Worm (Caenorhabditis elegans) whole organism, young adult: ENCODE results near the gene C36E6.8.

ENCODE experiments used
- B0261.1 ChIP-seq: sonication (generic microtip); optimal IDR thresholded peaks from 2 replicates; lab custom pipeline; 2016; ENCODE audit warnings: mild to moderate bottlenecking, missing genetic modification characterization, moderate library complexity, missing compliant biosample characterization
- D2030.7 ChIP-seq: fragments of 200-800 bp; sonication (Bioruptor generic); IDR thresholded peaks from 2 replicates; pipeline ENCODE4 v1.3.6; 2022; ENCODE audit warnings: missing genetic modification reagents, missing genetic modification characterization, missing compliant biosample characterization
- F23B12.7 ChIP-seq: sonication (generic microtip); optimal IDR thresholded peaks from 2 replicates; lab custom pipeline; 2017; ENCODE audit warnings: missing genetic modification characterization, mild to moderate bottlenecking, missing compliant biosample characterization, antibody characterized with exemption, moderate library complexity; ENCODE audit not compliant: insufficient read depth
- F37B4.10 ChIP-seq: fragments of 200-800 bp; sonication (Bioruptor generic); IDR thresholded peaks from 2 replicates; pipeline ENCODE4 v1.3.6; 2022; ENCODE audit warnings: missing genetic modification characterization, missing compliant biosample characterization
- K11D2.4 ChIP-seq: fragments of 200-800 bp; sonication (Bioruptor generic); IDR thresholded peaks from 2 replicates; pipeline ENCODE4 v1.3.6; 2022; ENCODE audit warnings: missing genetic modification reagents, missing genetic modification characterization, missing compliant biosample characterization
- K12H6.12 ChIP-seq: fragments of 200-800 bp; sonication (Bioruptor generic); optimal IDR thresholded peaks from 2 replicates; lab custom pipeline; 2018; ENCODE audit warnings: mild to moderate bottlenecking, missing genetic modification characterization, missing compliant biosample characterization
- Y67H2A.10 ChIP-seq: fragments of 200-800 bp; sonication (Bioruptor generic); conservative IDR thresholded peaks from 2 replicates; pipeline ENCODE4 v1.3.6; 2022; ENCODE audit warnings: missing genetic modification reagents, missing genetic modification characterization, missing compliant biosample characterization
- ama-1 ChIP-seq, 3 experiments: fragments of 150-350 bp in 1 of 3; sonication (generic microtip) in 2 of 3; optimal IDR thresholded peaks; 2 replicates each; lab custom pipeline; 2014 to 2018; ENCODE audit warnings: missing biosample characterization in 2 of 3, missing genetic modification characterization in 2 of 3, missing genetic modification reagents in 2 of 3
- aptf-2 ChIP-seq: fragments of 200-800 bp; sonication (Bioruptor generic); conservative IDR thresholded peaks from 2 replicates; pipeline ENCODE4 v1.3.6; 2022; ENCODE audit warnings: missing genetic modification reagents, missing genetic modification characterization, missing compliant biosample characterization
- aptf-3 ChIP-seq: fragments of 200-800 bp; sonication (Bioruptor generic); IDR thresholded peaks from 2 replicates; pipeline ENCODE4 v1.3.6; 2022; ENCODE audit warnings: missing genetic modification characterization, missing compliant biosample characterization
- attf-5 ChIP-seq: fragments of 200-800 bp; sonication (Bioruptor generic); optimal IDR thresholded peaks from 2 replicates; lab custom pipeline; 2018; ENCODE audit warnings: mild to moderate bottlenecking, missing genetic modification characterization, missing compliant biosample characterization
- bed-1 ChIP-seq: fragments of 200-800 bp; sonication (Bioruptor generic); IDR thresholded peaks from 2 replicates; pipeline ENCODE4 v1.3.6; 2022; ENCODE audit warnings: missing genetic modification reagents, missing genetic modification characterization, missing compliant biosample characterization
- ceh-27 ChIP-seq: fragments of 200-800 bp; sonication (Bioruptor generic); optimal IDR thresholded peaks from 2 replicates; lab custom pipeline; 2018; ENCODE audit warnings: mild to moderate bottlenecking, missing genetic modification characterization, moderate library complexity, missing compliant biosample characterization
- ceh-58 ChIP-seq: fragments of 200-800 bp; sonication (Bioruptor generic); IDR thresholded peaks from 2 replicates; pipeline ENCODE4 v1.3.6; 2022; ENCODE audit warnings: missing genetic modification characterization, missing compliant biosample characterization
- chd-7 ChIP-seq: sonication (generic microtip); optimal IDR thresholded peaks from 2 replicates; lab custom pipeline; 2016; ENCODE audit warnings: mild to moderate bottlenecking, missing genetic modification characterization, moderate library complexity, missing compliant biosample characterization
- efl-1 ChIP-seq: fragments of 150-350 bp; optimal IDR thresholded peaks from 2 replicates; lab custom pipeline; 2014; ENCODE audit warnings: missing biosample characterization, missing genetic modification reagents, missing genetic modification characterization
- egl-18 ChIP-seq: fragments of 200-800 bp; sonication (Bioruptor generic); IDR thresholded peaks from 2 replicates; pipeline ENCODE4 v1.3.6; 2022; ENCODE audit warnings: missing genetic modification reagents, missing genetic modification characterization, missing compliant biosample characterization
- egl-44 ChIP-seq: fragments of 200-800 bp; sonication (Bioruptor generic); IDR thresholded peaks from 2 replicates; pipeline ENCODE4 v1.3.6; 2022; ENCODE audit warnings: missing genetic modification reagents, missing genetic modification characterization, missing compliant biosample characterization
- egrh-3 ChIP-seq: fragments of 200-800 bp; sonication (Bioruptor generic); IDR thresholded peaks from 2 replicates; pipeline ENCODE4 v1.3.6; 2022; ENCODE audit warnings: missing genetic modification reagents, missing genetic modification characterization, missing compliant biosample characterization
- fkh-3 ChIP-seq: sonication (generic microtip); optimal IDR thresholded peaks from 2 replicates; lab custom pipeline; 2016; ENCODE audit warnings: mild to moderate bottlenecking, missing genetic modification characterization, missing compliant biosample characterization
- hmg-1.2 ChIP-seq: fragments of 200-800 bp; sonication (Bioruptor generic); IDR thresholded peaks from 2 replicates; pipeline ENCODE4 v1.3.6; 2022; ENCODE audit warnings: missing genetic modification reagents, missing genetic modification characterization, missing compliant biosample characterization
- hmg-20 ChIP-seq: fragments of 200-800 bp; sonication (Bioruptor generic); IDR thresholded peaks from 2 replicates; pipeline ENCODE4 v1.3.6; 2022; ENCODE audit warnings: missing genetic modification reagents, missing genetic modification characterization, missing compliant biosample characterization
- lin-40 ChIP-seq: sonication (generic microtip); optimal IDR thresholded peaks from 2 replicates; lab custom pipeline; 2016; ENCODE audit warnings: missing genetic modification characterization, mild to moderate bottlenecking, missing compliant biosample characterization, missing genotype, missing genetic modification reagents
- lsl-1 ChIP-seq: fragments of 200-800 bp; sonication (Bioruptor generic); optimal IDR thresholded peaks from 2 replicates; lab custom pipeline; 2018; ENCODE audit warnings: mild to moderate bottlenecking, missing genetic modification characterization, moderate library complexity, missing compliant biosample characterization
- madf-3 ChIP-seq: fragments of 200-800 bp; sonication (Bioruptor generic); IDR thresholded peaks from 2 replicates; pipeline ENCODE4 v1.3.6; 2022; ENCODE audit warnings: missing genetic modification reagents, missing genetic modification characterization, missing compliant biosample characterization
- madf-6 ChIP-seq: fragments of 200-800 bp; sonication (Bioruptor generic); IDR thresholded peaks from 2 replicates; pipeline ENCODE4 v1.3.6; 2022; ENCODE audit warnings: missing genetic modification reagents, missing genetic modification characterization, missing compliant biosample characterization
- madf-8 ChIP-seq: fragments of 200-800 bp; sonication (Bioruptor generic); conservative IDR thresholded peaks from 2 replicates; pipeline ENCODE4 v1.3.6; 2022; ENCODE audit warnings: missing genetic modification reagents, missing genetic modification characterization, missing compliant biosample characterization
- mes-4 ChIP-seq: sonication (generic microtip); optimal IDR thresholded peaks from 2 replicates; lab custom pipeline; 2016; ENCODE audit warnings: missing genotype, missing genetic modification characterization, missing compliant biosample characterization
- nfya-2 ChIP-seq: fragments of 200-800 bp; sonication (Bioruptor generic); IDR thresholded peaks from 2 replicates; pipeline ENCODE4 v1.3.6; 2022; ENCODE audit warnings: missing genetic modification reagents, missing genetic modification characterization, missing compliant biosample characterization
- nfyb-1 ChIP-seq: fragments of 200-800 bp; sonication (Bioruptor generic); IDR thresholded peaks from 2 replicates; pipeline ENCODE4 v1.3.6; 2022; ENCODE audit warnings: missing genetic modification reagents, missing genetic modification characterization, missing compliant biosample characterization
- nhr-120 ChIP-seq: fragments of 200-800 bp; sonication (Bioruptor generic); IDR thresholded peaks from 2 replicates; pipeline ENCODE4 v1.3.6; 2022; ENCODE audit warnings: missing genetic modification characterization, missing compliant biosample characterization
- nhr-80 ChIP-seq: sonication (generic microtip); optimal IDR thresholded peaks from 2 replicates; lab custom pipeline; 2016; ENCODE audit warnings: missing genetic modification characterization, missing compliant biosample characterization
- pbrm-1 ChIP-seq: fragments of 200-800 bp; sonication (Bioruptor generic); IDR thresholded peaks from 2 replicates; pipeline ENCODE4 v1.3.6; 2022; ENCODE audit warnings: missing genetic modification reagents, missing genetic modification characterization, missing compliant biosample characterization
- pha-4 ChIP-seq: fragments of 150-350 bp; sonication (generic microtip); optimal IDR thresholded peaks from 2 replicates; lab custom pipeline; 2014; ENCODE audit warnings: missing biosample characterization, missing genetic modification reagents, missing genetic modification characterization
- repo-1 ChIP-seq: sonication (generic microtip); optimal IDR thresholded peaks from 2 replicates; lab custom pipeline; 2017; ENCODE audit warnings: mild to moderate bottlenecking, missing genetic modification characterization, missing compliant biosample characterization
- snpc-4 ChIP-seq, 5 experiments: fragments of 150-350 bp in 1 of 5; sonication (generic microtip) in 4 of 5; optimal IDR thresholded peaks; 2 replicates each; lab custom pipeline; 2014 to 2018; ENCODE audit warnings: missing genetic modification characterization in 5 of 5, missing biosample characterization in 3 of 5, antibody characterized with exemption in 2 of 5, mild to moderate bottlenecking in 2 of 5, missing compliant biosample characterization in 2 of 5, missing genotype in 2 of 5, moderate library complexity in 2 of 5, missing genetic modification reagents in 1 of 5
- tbp1 ChIP-seq: fragments of 200-800 bp; sonication (Bioruptor generic); optimal IDR thresholded peaks from 2 replicates; lab custom pipeline; 2018; ENCODE audit warnings: mild to moderate bottlenecking, missing genetic modification characterization, missing compliant biosample characterization
- xnd-1 ChIP-seq: sonication (generic microtip); optimal IDR thresholded peaks from 2 replicates; lab custom pipeline; 2016; ENCODE audit warnings: missing genotype, missing genetic modification reagents, missing genetic modification characterization, missing compliant biosample characterization
- zfh-2 ChIP-seq: fragments of 200-800 bp; sonication (Bioruptor generic); conservative IDR thresholded peaks from 2 replicates; pipeline ENCODE4 v1.3.6; 2022; ENCODE audit warnings: missing genetic modification reagents, missing genetic modification characterization, missing compliant biosample characterization
- zim-3 ChIP-seq: sonication (generic microtip); optimal IDR thresholded peaks from 2 replicates; lab custom pipeline; 2017; ENCODE audit warnings: mild to moderate bottlenecking, missing genetic modification characterization, moderate library complexity, missing compliant biosample characterization
- ztf-26 ChIP-seq: sonication (generic microtip); optimal IDR thresholded peaks from 2 replicates; lab custom pipeline; 2017; ENCODE audit warnings: missing genetic modification characterization, missing compliant biosample characterization

C36E6.8 gene

DNA sequence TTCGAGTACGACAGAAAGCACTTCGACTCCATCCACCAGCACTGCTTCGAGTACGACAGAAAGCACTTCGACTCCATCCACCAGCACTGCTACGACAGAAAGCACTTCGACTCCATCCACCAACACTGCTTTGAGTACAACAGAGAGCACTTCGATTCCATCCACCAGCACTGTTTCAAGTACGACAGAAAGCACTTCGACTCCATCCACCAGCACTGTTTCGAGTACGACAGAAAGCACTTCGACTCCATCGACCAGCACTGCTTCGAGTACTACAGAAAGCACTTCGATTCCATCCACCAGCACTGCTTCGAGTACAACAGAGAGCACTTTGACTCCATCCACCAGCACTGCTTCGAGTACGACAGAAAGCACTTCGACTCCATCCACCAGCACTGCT is 6.8 kb downstream of the C36E6.8 start:
- TF ChIP-seq bed-1 (GFP tag; lab: Robert Waterston, UW) (0 out of 2 replicates have a peak, but pooled peaks have one; percentile 21), aptf-3 (GFP tag; lab: Robert Waterston, UW) (peak; percentile 71; the same call in 1 of the 2 replicates), aptf-2 (GFP tag; lab: Robert Waterston, UW) (peak; percentile 38; the same call in 1 of the 2 replicates), madf-6 (0 out of 2 replicates have a peak, but pooled peaks have one; percentile 13), nfya-2 (GFP tag; lab: Robert Waterston, UW) (0 out of 2 replicates have a peak, but pooled peaks have one; percentile 32), nhr-120 (GFP tag; lab: Robert Waterston, UW) (0 out of 2 replicates have a peak, but pooled peaks have one; percentile 19), pbrm-1 (0 out of 2 replicates have a peak, but pooled peaks have one; percentile 42), egl-18 (GFP tag; lab: Robert Waterston, UW) (0 out of 2 replicates have a peak, but pooled peaks have one; percentile 48), egl-44 (GFP tag; lab: Robert Waterston, UW) (0 out of 2 replicates have a peak, but pooled peaks have one; percentile 60), ceh-58 (GFP tag; lab: Robert Waterston, UW) (peak; percentile 91; the same call in 1 of the 2 replicates)

DNA sequence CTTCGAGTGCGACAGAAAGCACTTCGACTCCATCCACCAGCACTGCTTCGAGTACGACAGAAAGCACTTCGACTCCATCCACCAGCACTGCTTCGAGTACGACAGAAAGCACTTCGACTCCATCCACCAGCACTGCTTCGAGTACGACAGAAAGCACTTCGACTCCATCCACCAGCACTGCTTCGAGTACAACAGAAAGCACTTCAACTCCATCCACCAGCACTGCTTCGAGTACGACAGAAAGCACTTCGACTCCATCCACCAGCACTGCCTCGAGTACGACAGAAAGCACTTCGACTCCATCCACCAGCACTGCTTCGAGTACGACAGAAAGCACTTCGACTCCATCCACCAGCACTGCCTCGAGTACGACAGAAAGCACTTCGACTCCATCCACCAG is 8.7 kb downstream of the C36E6.8 start:
- TF ChIP-seq madf-3 (peak; percentile 77; the same call in 1 of the 2 replicates), egrh-3 (0 out of 2 replicates have a peak, but pooled peaks have one; percentile 23)
- TF ChIP-seq, all 124 proteins: peak for 2; not testable (repeated sequence) for 122

DNA sequence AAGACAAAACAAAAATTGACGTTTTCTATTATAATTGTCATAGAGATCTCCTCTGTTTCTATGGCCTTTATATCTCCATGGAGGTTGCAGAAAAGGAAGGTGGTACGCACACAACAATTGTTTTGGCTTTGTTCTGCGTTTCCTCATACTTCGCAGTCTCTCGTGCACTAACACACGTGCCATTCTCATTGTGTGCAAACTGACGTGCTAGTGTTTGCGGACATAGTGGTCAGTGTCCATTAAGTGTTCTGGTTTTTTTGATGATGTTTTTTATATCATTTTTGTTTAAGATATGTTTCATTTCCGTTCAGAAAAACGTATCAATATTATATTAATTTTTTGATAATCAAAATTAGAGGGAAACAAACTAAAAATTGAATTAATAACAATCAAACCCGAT is 12.9 kb downstream of the C36E6.8 start, which contains the start of gene C36E6.2:
Gene C36E6.2 (plus strand): TSS at position 261 of the 400 bp plus-strand sequence.
- no peak for TF ChIP-seq fkh-3 (tag; lab: Kevin White, UChicago)
- no peak for TF ChIP-seq D2030.7 (GFP tag; lab: Robert Waterston, UW)
- 0 out of 2 replicates have a peak, but pooled peaks have one; percentile 30 for TF ChIP-seq K11D2.4 (GFP tag; lab: Robert Waterston, UW)
- TF ChIP-seq snpc-4 (GFP tag; optimal IDR thresholded peaks at IDR 0.05; lab: Kevin White, UChicago), result no peak
- peak in 1 of 4 experiments; percentile 39 for TF ChIP-seq snpc-4 (tag; optimal IDR thresholded peaks at IDR 0.05; lab: Kevin White, UChicago)
- peak; percentile 26 for TF ChIP-seq tbp1 (GFP tag; lab: Kevin White, UChicago)
- TF ChIP-seq egl-18 (GFP tag; lab: Robert Waterston, UW), result 0 out of 2 replicates have a peak, but pooled peaks have one; percentile 16
- TF ChIP-seq lin-40 (tag; lab: Kevin White, UChicago), result peak; percentile 70
- TF ChIP-seq K12H6.12 (tag; lab: Kevin White, UChicago), result peak; percentile 15
- TF ChIP-seq hmg-1.2 (GFP tag; lab: Robert Waterston, UW), result peak; percentile 86
- TF ChIP-seq efl-1 (GFP tag; lab: Kevin White, UChicago), result no peak
- peak; percentile 33 for TF ChIP-seq attf-5 (GFP tag; lab: Kevin White, UChicago)
- TF ChIP-seq F23B12.7 (tag; lab: Kevin White, UChicago), result peak; percentile 15
- TF ChIP-seq nhr-80 (tag; lab: Kevin White, UChicago), result peak; percentile 27
- TF ChIP-seq ceh-27 (GFP tag; lab: Kevin White, UChicago), result peak; percentile 65
- TF ChIP-seq, all 124 proteins: peak for 11

DNA sequence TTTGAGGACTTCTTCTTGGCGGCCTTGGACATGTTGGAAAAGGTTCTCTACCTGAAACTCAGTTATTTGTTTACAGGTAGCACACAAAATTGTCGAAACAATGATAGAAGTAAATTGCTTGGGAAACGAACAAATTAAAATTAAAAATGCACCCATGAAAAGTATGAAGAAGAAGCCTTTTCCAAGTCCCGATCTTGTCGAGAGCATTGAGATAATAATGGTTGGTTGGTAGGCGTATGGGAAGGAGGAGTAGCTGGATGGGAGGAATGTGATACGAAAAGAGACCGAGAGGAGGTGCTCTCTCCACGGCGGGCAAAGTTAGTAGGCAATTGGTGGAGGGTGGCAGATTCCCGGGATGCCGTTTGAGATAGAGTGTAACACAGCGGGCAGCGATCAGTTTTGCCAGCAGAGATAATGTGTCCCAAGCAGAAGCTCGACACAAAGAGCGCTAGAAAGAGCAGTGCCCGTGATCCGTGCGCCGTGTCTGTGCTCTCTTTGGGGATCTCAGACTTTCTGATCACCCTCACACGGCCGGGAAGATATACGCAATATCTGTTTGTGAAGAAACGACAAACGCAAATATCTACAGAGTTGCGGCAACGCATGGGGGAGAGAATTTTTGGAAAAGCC is 18.2 kb downstream of the C36E6.8 start, which contains the start of gene mlc-2:
Gene mlc-2 (minus strand): TSS at position 51 of the 630 bp plus-strand sequence.
- no peak for TF ChIP-seq xnd-1
- no peak for TF ChIP-seq F37B4.10
- TF ChIP-seq nfyb-1 (GFP tag; lab: Robert Waterston, UW), result 0 out of 2 replicates have a peak, but pooled peaks have one; percentile 29
- TF ChIP-seq chd-7 (tag; lab: Kevin White, UChicago), result no peak
- no peak for TF ChIP-seq ama-1 (optimal IDR thresholded peaks at IDR 0.05; lab: Kevin White, UChicago)
- TF ChIP-seq ama-1 (GFP tag; optimal IDR thresholded peaks at IDR 0.05; lab: Kevin White, UChicago), result no peak
- TF ChIP-seq ztf-26 (tag; lab: Kevin White, UChicago), result no peak
- TF ChIP-seq zim-3 (tag; lab: Kevin White, UChicago), result no peak
- no peak for TF ChIP-seq repo-1 (tag; lab: Kevin White, UChicago)
- TF ChIP-seq mes-4, result no peak
- no peak for TF ChIP-seq Y67H2A.10 (GFP tag; lab: Robert Waterston, UW)
- TF ChIP-seq zfh-2, result peak; percentile 83
- TF ChIP-seq lsl-1 (GFP tag; lab: Kevin White, UChicago), result no peak
- no peak for TF ChIP-seq pha-4 (tag; lab: Kevin White, UChicago)
- no peak for TF ChIP-seq ceh-58 (GFP tag; lab: Robert Waterston, UW)
- TF ChIP-seq nfya-2 (GFP tag; lab: Robert Waterston, UW), result no peak
- TF ChIP-seq B0261.1, result no peak
- no peak for TF ChIP-seq hmg-20 (GFP tag; lab: Robert Waterston, UW)
- TF ChIP-seq madf-8 (GFP tag; lab: Robert Waterston, UW), result no peak
- no peak for TF ChIP-seq K11D2.4 (GFP tag; lab: Robert Waterston, UW)
